Fruit fly (Drosophila melanogaster): Measurements from ENCODE around the gene Sgt.

Gene Sgt

DNA sequence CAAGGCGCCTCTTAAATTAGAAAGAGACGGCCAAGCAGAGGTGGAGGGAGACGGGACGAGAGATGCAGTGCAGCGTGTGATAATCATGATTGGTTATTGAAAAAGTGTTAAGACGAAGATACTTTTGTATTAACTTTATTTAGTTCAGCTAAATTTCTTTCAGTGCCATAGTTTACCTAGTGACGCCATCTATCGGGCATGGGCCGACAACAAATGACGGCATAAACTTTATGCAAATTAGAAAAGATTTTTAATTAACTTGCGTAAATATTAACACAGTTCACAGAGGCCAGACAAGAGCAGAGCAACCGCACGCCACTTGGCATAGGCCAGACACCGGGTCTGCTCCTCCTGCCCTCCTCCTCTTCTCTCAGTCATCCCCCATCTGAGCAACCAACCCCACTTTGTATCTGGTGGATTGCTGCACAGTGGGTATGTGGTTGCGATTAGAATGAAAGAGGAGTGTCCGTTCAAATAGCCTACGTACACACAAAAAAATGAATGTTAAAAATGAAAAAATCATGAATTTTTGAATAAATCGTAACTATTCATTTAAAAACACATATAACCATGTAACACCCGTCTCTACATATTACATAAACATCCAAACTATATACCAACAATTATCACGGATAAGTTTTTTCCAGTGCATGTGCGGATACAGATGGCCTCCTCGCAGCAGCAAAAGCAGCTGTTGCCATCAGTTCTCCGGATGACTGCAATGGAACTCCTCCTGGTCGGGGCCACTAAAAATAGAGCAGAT, 5.3 kb upstream of the Sgt start (continued):
- TF ChIP-seq Fer2 (tag; optimal IDR thresholded peaks at IDR 0.05) (peak; percentile 43), grn (GFP tag; optimal IDR thresholded peaks at IDR 0.05) (no peak), CG10543 (GFP tag; optimal IDR thresholded peaks at IDR 0.05) (no peak), HLHmδ (GFP tag; optimal IDR thresholded peaks at IDR 0.05) (no peak), CG10321 (GFP tag; IDR thresholded peaks at IDR 0.05) (0 out of 2 replicates have a peak, but pooled peaks have one; percentile 23), CG8388 (GFP tag; optimal IDR thresholded peaks at IDR 0.05) (peak; percentile 86), grau (tag; optimal IDR thresholded peaks at IDR 0.05) (peak; percentile 82), MBD-R2 (GFP tag; IDR thresholded peaks at IDR 0.05) (peak; percentile 50; the same call in 1 of the 2 replicates), ERR (GFP tag; optimal IDR thresholded peaks at IDR 0.05) (peak; percentile 61), slou (GFP tag; optimal IDR thresholded peaks at IDR 0.05) (peak; percentile 73), CG12659 (GFP tag; optimal IDR thresholded peaks at IDR 0.05) (peak; percentile 72), gsb-n (tag; optimal IDR thresholded peaks at IDR 0.05) (peak; percentile 86), CG12942 (GFP tag; optimal IDR thresholded peaks at IDR 0.05) (peak; percentile 72), Optix (GFP tag; IDR thresholded peaks at IDR 0.05) (peak; percentile 67; the same call in 2 of the 3 replicates), hbn (GFP tag; IDR thresholded peaks at IDR 0.05; ENCODE audit: partially characterized antibody) (no peak), schlank (tag; optimal IDR thresholded peaks at IDR 0.05) (no peak), CkIIα-i1 (GFP tag; IDR thresholded peaks at IDR 0.05) (no peak), amos (GFP tag; IDR thresholded peaks at IDR 0.05; ENCODE audit: partially characterized antibody) (no peak), en (GFP tag; optimal IDR thresholded peaks at IDR 0.05) (peak; percentile 69), Mes4 (GFP tag; optimal IDR thresholded peaks at IDR 0.05) (peak; percentile 64), Rx (GFP tag; IDR thresholded peaks at IDR 0.05) (peak; percentile 69), crp (GFP tag; optimal IDR thresholded peaks at IDR 0.05) (peak in 1 of 2 experiments; percentile 45), CG13296 (GFP tag; optimal IDR thresholded peaks at IDR 0.05) (peak; percentile 59), Bgb (GFP tag; IDR thresholded peaks at IDR 0.05; ENCODE audit: partially characterized antibody) (no peak), caup (GFP tag; optimal IDR thresholded peaks at IDR 0.05; ENCODE audit: severe bottlenecking) (peak; percentile 85), HLH3B (GFP tag; IDR thresholded peaks at IDR 0.05) (peak; percentile 87), CG12155 (GFP tag; optimal IDR thresholded peaks at IDR 0.05) (peak; percentile 73), pho (GFP tag; optimal IDR thresholded peaks at IDR 0.05) (peak; percentile 76), Nf-YC (tag; optimal IDR thresholded peaks at IDR 0.05) (no peak), sima (GFP tag; optimal IDR thresholded peaks at IDR 0.05) (peak; percentile 65), vfl (GFP tag; optimal IDR thresholded peaks at IDR 0.05) (no peak), CG17912 (GFP tag; optimal IDR thresholded peaks at IDR 0.05) (peak; percentile 9), HmgD (GFP tag; optimal IDR thresholded peaks at IDR 0.05) (peak; percentile 50), CG11247 (GFP tag; IDR thresholded peaks at IDR 0.05) (peak; percentile 47; the same call in 1 of the 2 replicates), Spps (tag; optimal IDR thresholded peaks at IDR 0.05) (peak; percentile 61), CG1529 (GFP tag; optimal IDR thresholded peaks at IDR 0.05) (peak; percentile 76), CG4424 (GFP tag; optimal IDR thresholded peaks at IDR 0.05) (peak; percentile 84), hb (GFP tag; IDR thresholded peaks at IDR 0.05; ENCODE audit: partially characterized antibody) (no peak), Chrac-16 (GFP tag; optimal IDR thresholded peaks at IDR 0.05) (peak; percentile 72), zfh2 (GFP tag; optimal IDR thresholded peaks at IDR 0.05) (no peak), kah (GFP tag; optimal IDR thresholded peaks at IDR 0.05) (peak; percentile 77), yki (optimal IDR thresholded peaks at IDR 0.05) (no peak), rib (GFP tag; IDR thresholded peaks at IDR 0.05) (no peak), maf-S (GFP tag; optimal IDR thresholded peaks at IDR 0.05) (peak; percentile 56), Dref (GFP tag; IDR thresholded peaks at IDR 0.05) (no peak), NK7.1 (GFP tag; optimal IDR thresholded peaks at IDR 0.05) (peak; percentile 76), CG10565 (GFP tag; optimal IDR thresholded peaks at IDR 0.05) (peak; percentile 7), CG6689 (GFP tag; IDR thresholded peaks at IDR 0.05) (peak; percentile 83), sna (GFP tag; IDR thresholded peaks at IDR 0.05; ENCODE audit: partially characterized antibody) (no peak)
